Worm (Caenorhabditis elegans) whole organism, L2 larva: ENCODE results near the gene scd-2.

ENCODE experiments used
- C34F6.9 ChIP-seq: fragments of 150-350 bp; optimal IDR thresholded peaks from 2 replicates; lab custom pipeline; 2014; ENCODE audit warnings: missing biosample characterization, missing genetic modification characterization
- F13H6.1 ChIP-seq: sonication (generic microtip); optimal IDR thresholded peaks from 2 replicates; lab custom pipeline; 2016; ENCODE audit warnings: missing genetic modification characterization, missing compliant biosample characterization
- Y55F3AM.14 ChIP-seq: fragments of 200-800 bp; sonication (Bioruptor generic); optimal IDR thresholded peaks from 2 replicates; lab custom pipeline; 2018; ENCODE audit warnings: mild to moderate bottlenecking, missing genetic modification characterization, missing compliant biosample characterization
- ZK546.5 ChIP-seq: sonication (generic microtip); optimal IDR thresholded peaks from 2 replicates; lab custom pipeline; 2017; ENCODE audit warnings: missing biosample characterization, missing genetic modification characterization
- alr-1 ChIP-seq: fragments of 150-350 bp; optimal IDR thresholded peaks from 2 replicates; lab custom pipeline; 2014; ENCODE audit warnings: missing biosample characterization, missing genetic modification characterization
- aly-2 ChIP-seq: fragments of 150-350 bp; optimal IDR thresholded peaks from 2 replicates; lab custom pipeline; 2014; ENCODE audit warnings: missing biosample characterization, missing genetic modification characterization
- ama-1 ChIP-seq: fragments of 150-350 bp; optimal IDR thresholded peaks from 2 replicates; lab custom pipeline; 2018; ENCODE audit warnings: inconsistent platforms
- blmp-1 ChIP-seq: sonication (generic microtip); optimal IDR thresholded peaks from 2 replicates; lab custom pipeline; 2017; ENCODE audit warnings: missing genetic modification characterization, mild to moderate bottlenecking, missing compliant biosample characterization, antibody characterized with exemption, moderate library complexity; ENCODE audit not compliant: insufficient read depth
- ceh-82 ChIP-seq: fragments of 150-350 bp; optimal IDR thresholded peaks from 2 replicates; lab custom pipeline; 2014; ENCODE audit warnings: missing biosample characterization, missing genetic modification characterization
- crh-2 ChIP-seq: sonication (generic microtip); optimal IDR thresholded peaks from 2 replicates; lab custom pipeline; 2017; ENCODE audit warnings: missing biosample characterization, missing genetic modification characterization
- dmd-4 ChIP-seq: sonication (generic microtip); optimal IDR thresholded peaks from 2 replicates; lab custom pipeline; 2017; ENCODE audit warnings: missing biosample characterization, missing genetic modification characterization
- egl-27 ChIP-seq: sonication (generic microtip); optimal IDR thresholded peaks from 3 replicates; lab custom pipeline; 2017; ENCODE audit warnings: missing biosample characterization, missing genetic modification reagents, missing genetic modification characterization
- fos-1 ChIP-seq: fragments of 150-350 bp; optimal IDR thresholded peaks from 2 replicates; lab custom pipeline; 2014; ENCODE audit warnings: missing biosample characterization, missing genetic modification characterization
- gmeb-1 ChIP-seq: fragments of 150-350 bp; optimal IDR thresholded peaks from 2 replicates; lab custom pipeline; 2014; ENCODE audit warnings: missing biosample characterization, missing genetic modification characterization
- lin-11 ChIP-seq: fragments of 150-350 bp; sonication (generic microtip); optimal IDR thresholded peaks from 2 replicates; lab custom pipeline; 2014; ENCODE audit warnings: missing biosample characterization, missing genetic modification characterization, inconsistent platforms, mixed read lengths
- lin-13 ChIP-seq: fragments of 150-350 bp; optimal IDR thresholded peaks from 2 replicates; lab custom pipeline; 2014; ENCODE audit warnings: missing biosample characterization, missing genetic modification reagents, missing genetic modification characterization
- lin-39 ChIP-seq: fragments of 150-350 bp; optimal IDR thresholded peaks from 2 replicates; lab custom pipeline; 2014; ENCODE audit warnings: missing biosample characterization, missing genetic modification reagents, missing genetic modification characterization
- lsy-2 ChIP-seq, 2 experiments: fragments of 150-350 bp in 1 of 2; sonication (generic microtip) in 1 of 2; optimal IDR thresholded peaks; 2 replicates each; lab custom pipeline; 2014 to 2017; ENCODE audit warnings: missing biosample characterization in 2 of 2, missing genetic modification characterization in 2 of 2
- mab-5 ChIP-seq: fragments of 150-350 bp; optimal IDR thresholded peaks from 2 replicates; lab custom pipeline; 2014; ENCODE audit warnings: missing biosample characterization, missing genetic modification characterization
- mbf-1 ChIP-seq: sonication (generic microtip); optimal IDR thresholded peaks from 2 replicates; lab custom pipeline; 2017; ENCODE audit warnings: missing biosample characterization, missing genetic modification characterization
- mdl-1 ChIP-seq, 2 experiments: fragments of 150-350 bp in 1 of 2; sonication (generic microtip) in 1 of 2; optimal IDR thresholded peaks; 2 replicates each; lab custom pipeline; 2017; ENCODE audit warnings: missing biosample characterization in 2 of 2, missing genetic modification characterization in 2 of 2
- nhr-10 ChIP-seq: sonication (generic microtip); optimal IDR thresholded peaks from 2 replicates; lab custom pipeline; 2017; ENCODE audit warnings: missing biosample characterization, missing genetic modification characterization
- nhr-11 ChIP-seq: fragments of 150-350 bp; optimal IDR thresholded peaks from 2 replicates; lab custom pipeline; 2014; ENCODE audit warnings: missing biosample characterization, missing genetic modification characterization
- nhr-12 ChIP-seq: fragments of 150-350 bp; optimal IDR thresholded peaks from 2 replicates; lab custom pipeline; 2014; ENCODE audit warnings: missing biosample characterization, missing genetic modification characterization
- nhr-129 ChIP-seq: fragments of 150-350 bp; optimal IDR thresholded peaks from 2 replicates; lab custom pipeline; 2014; ENCODE audit warnings: missing biosample characterization, missing genetic modification characterization
- nhr-21 ChIP-seq: fragments of 150-350 bp; optimal IDR thresholded peaks from 2 replicates; lab custom pipeline; 2014; ENCODE audit warnings: missing biosample characterization, missing genetic modification characterization
- nhr-237 ChIP-seq: fragments of 150-350 bp; optimal IDR thresholded peaks from 2 replicates; lab custom pipeline; 2014; ENCODE audit warnings: missing biosample characterization, missing genetic modification characterization
- nhr-6 ChIP-seq: fragments of 150-350 bp; optimal IDR thresholded peaks from 2 replicates; lab custom pipeline; 2014; ENCODE audit warnings: missing biosample characterization, missing genetic modification characterization
- nhr-77 ChIP-seq: fragments of 150-350 bp; optimal IDR thresholded peaks from 2 replicates; lab custom pipeline; 2014; ENCODE audit warnings: missing biosample characterization, missing genetic modification characterization
- peb-1 ChIP-seq: fragments of 150-350 bp; optimal IDR thresholded peaks from 2 replicates; lab custom pipeline; 2014; ENCODE audit warnings: missing biosample characterization, missing genetic modification characterization
- skn-1 ChIP-seq: sonication (generic microtip); optimal IDR thresholded peaks from 2 replicates; lab custom pipeline; 2017; ENCODE audit warnings: missing biosample characterization, missing genetic modification characterization
- sma-3 ChIP-seq: sonication (generic microtip); optimal IDR thresholded peaks from 2 replicates; lab custom pipeline; 2016; ENCODE audit warnings: missing genetic modification reagents, missing genetic modification characterization, missing compliant biosample characterization
- sma-9 ChIP-seq, 2 experiments: fragments of 150-350 bp in 1 of 2; sonication (generic microtip) in 1 of 2; optimal IDR thresholded peaks; 2 replicates each; lab custom pipeline; 2014 to 2016; ENCODE audit warnings: missing genetic modification characterization in 2 of 2, mild to moderate bottlenecking in 1 of 2, missing biosample characterization in 1 of 2, missing compliant biosample characterization in 1 of 2, missing genetic modification reagents in 1 of 2, moderate library complexity in 1 of 2
- snpc-4 ChIP-seq: fragments of 150-350 bp; optimal IDR thresholded peaks from 2 replicates; lab custom pipeline; 2014; ENCODE audit warnings: missing biosample characterization, missing genetic modification characterization
- unc-55 ChIP-seq: fragments of 150-350 bp; sonication (generic microtip); optimal IDR thresholded peaks from 3 replicates; lab custom pipeline; 2014; ENCODE audit warnings: missing biosample characterization, missing genetic modification reagents, missing genetic modification characterization
- unc-62 ChIP-seq: fragments of 150-350 bp; optimal IDR thresholded peaks from 2 replicates; lab custom pipeline; 2014; ENCODE audit warnings: missing biosample characterization, missing genetic modification reagents, missing genetic modification characterization
- zag-1 ChIP-seq: fragments of 150-350 bp; optimal IDR thresholded peaks from 2 replicates; lab custom pipeline; 2014; ENCODE audit warnings: missing biosample characterization, missing genetic modification characterization

scd-2 gene

ce11 chrV:6657532-6658259 is 24.7 kb downstream of the scd-2 start:
- TF ChIP-seq nhr-12 (tag; lab: Kevin White, UChicago) = no peak
- TF ChIP-seq nhr-21 (tag; lab: Kevin White, UChicago) = no peak
- TF ChIP-seq nhr-129 (tag; lab: Kevin White, UChicago) = no peak
- TF ChIP-seq crh-2 (tag; lab: Kevin White, UChicago) = no peak
- no peak for TF ChIP-seq blmp-1 (tag; lab: Kevin White, UChicago)
- TF ChIP-seq gmeb-1 (tag; lab: Kevin White, UChicago) = no peak
- no peak for TF ChIP-seq C34F6.9
- no peak for TF ChIP-seq mbf-1
- TF ChIP-seq skn-1 (tag; lab: Kevin White, UChicago) = peak; percentile 13
- no peak for TF ChIP-seq nhr-237 (tag; lab: Kevin White, UChicago)
- TF ChIP-seq lin-11 (tag; lab: Kevin White, UChicago) = no peak
- TF ChIP-seq alr-1 (tag; lab: Kevin White, UChicago) = no peak
- no peak for TF ChIP-seq fos-1
- no peak for TF ChIP-seq unc-62 (GFP tag; lab: Kevin White, UChicago)
- TF ChIP-seq ama-1 (lab: Kevin White, UChicago) = no peak
- no peak for TF ChIP-seq egl-27 (tag; lab: Kevin White, UChicago)
- TF ChIP-seq nhr-11 (tag; lab: Kevin White, UChicago) = no peak
- TF ChIP-seq nhr-10 (tag; lab: Kevin White, UChicago) = no peak
- peak; percentile 20 for TF ChIP-seq sma-3 (GFP tag; lab: Kevin White, UChicago)
- peak; percentile 5 for TF ChIP-seq snpc-4 (tag; lab: Kevin White, UChicago)
- TF ChIP-seq lin-39 (tag; lab: Kevin White, UChicago) = no peak

- TF ChIP-seq alr-1 (tag; lab: Kevin White, UChicago) = no peak
- TF ChIP-seq aly-2 (tag; lab: Kevin White, UChicago) = no peak
- peak; percentile 38 for TF ChIP-seq fos-1
- TF ChIP-seq zag-1 (tag; lab: Kevin White, UChicago) = peak; percentile 66
- peak; percentile 1 for TF ChIP-seq crh-2 (tag; lab: Kevin White, UChicago)
- TF ChIP-seq snpc-4 (tag; lab: Kevin White, UChicago) = peak; percentile 60
- no peak for TF ChIP-seq egl-27 (tag; lab: Kevin White, UChicago)
- TF ChIP-seq C34F6.9 = peak; percentile 52
- peak; percentile 46 for TF ChIP-seq F13H6.1 (tag; lab: Kevin White, UChicago)
- no peak for TF ChIP-seq ZK546.5 (tag; lab: Kevin White, UChicago)
- TF ChIP-seq lsy-2 (tag; optimal IDR thresholded peaks at IDR 0.05; lab: Kevin White, UChicago) = peak in 1 of 2 experiments; percentile 43
- no peak for TF ChIP-seq nhr-237 (tag; lab: Kevin White, UChicago)
- TF ChIP-seq unc-55 (GFP tag; lab: Kevin White, UChicago) = peak; percentile 68
- peak; percentile 9 for TF ChIP-seq lin-13 (GFP tag; lab: Kevin White, UChicago)
- peak; percentile 42 for TF ChIP-seq Y55F3AM.14 (GFP tag; lab: Kevin White, UChicago)
- TF ChIP-seq peb-1 (tag; lab: Kevin White, UChicago) = no peak
- no peak for TF ChIP-seq nhr-12 (tag; lab: Kevin White, UChicago)
- TF ChIP-seq nhr-129 (tag; lab: Kevin White, UChicago) = peak; percentile 67
- no peak for TF ChIP-seq nhr-21 (tag; lab: Kevin White, UChicago)
- TF ChIP-seq unc-62 (GFP tag; lab: Kevin White, UChicago) = no peak
- no peak for TF ChIP-seq dmd-4 (tag; lab: Kevin White, UChicago)
- TF ChIP-seq ceh-82 (tag; lab: Kevin White, UChicago) = peak; percentile 88
- TF ChIP-seq mdl-1 (tag; optimal IDR thresholded peaks at IDR 0.05; lab: Kevin White, UChicago) = peak in 1 of 2 experiments; percentile 57
- no peak for TF ChIP-seq mbf-1
- no peak for TF ChIP-seq mab-5 (tag; lab: Kevin White, UChicago)
- peak; percentile 54 for TF ChIP-seq lin-11 (tag; lab: Kevin White, UChicago)
- TF ChIP-seq blmp-1 (tag; lab: Kevin White, UChicago) = no peak
- TF ChIP-seq nhr-6 = no peak
- peak; percentile 14 for TF ChIP-seq sma-9 (GFP tag; optimal IDR thresholded peaks at IDR 0.05; lab: Kevin White, UChicago)
- TF ChIP-seq sma-9 (tag; optimal IDR thresholded peaks at IDR 0.05; lab: Kevin White, UChicago) = no peak
Observed at ce11 chrV:6658765-6659164, 25.7 kb downstream of the scd-2 start.

- TF ChIP-seq unc-55 (GFP tag; lab: Kevin White, UChicago) = peak; percentile 51
- no peak for TF ChIP-seq nhr-77 (tag; lab: Kevin White, UChicago)
- TF ChIP-seq, all 48 proteins: peak for 1
Observed at ce11 chrV:6659533-6659932, 26.5 kb downstream of the scd-2 start.
